Fruit fly (Drosophila melanogaster): Measurements from ENCODE around the gene klu.
A peak's percentile ranks its signal among the peaks of the same experiment; 100 is the strongest.

- TF ChIP-seq Dll (optimal IDR thresholded peaks at IDR 0.05), result peak; percentile 19
- no peak for TF ChIP-seq psq (optimal IDR thresholded peaks at IDR 0.05)
- no peak for TF ChIP-seq CG8478 (optimal IDR thresholded peaks at IDR 0.05)
These were observed 13.0 kb upstream of the klu start for dm6 chr3L:11021958-11022357.

Data from whole organism.